Worm (Caenorhabditis elegans) whole organism, mixed stage, embryonic: ENCODE measurements around the gene pgph-2.

Source experiments
- M03D4.4 ChIP-seq: sonication (generic microtip); optimal IDR thresholded peaks from 2 replicates; lab custom pipeline; 2017; ENCODE audit warnings: mild to moderate bottlenecking, missing genetic modification characterization, missing compliant biosample characterization
- bed-3 ChIP-seq: fragments of 200-800 bp; sonication (Bioruptor generic); optimal IDR thresholded peaks from 3 replicates; lab custom pipeline; 2018; ENCODE audit warnings: mild to moderate bottlenecking, missing genetic modification characterization, moderate library complexity, missing compliant biosample characterization
- blmp-1 ChIP-seq: fragments of 150-350 bp; optimal IDR thresholded peaks from 2 replicates; lab custom pipeline; 2014; ENCODE audit warnings: missing biosample characterization, missing genetic modification characterization
- ceh-43 ChIP-seq: fragments of 200-800 bp; sonication (Bioruptor generic); optimal IDR thresholded peaks from 2 replicates; lab custom pipeline; 2018; ENCODE audit warnings: mild to moderate bottlenecking, missing genetic modification characterization, moderate library complexity, missing compliant biosample characterization
- ceh-83 ChIP-seq: fragments of 200-800 bp; sonication (Bioruptor generic); optimal IDR thresholded peaks from 2 replicates; lab custom pipeline; 2018; ENCODE audit warnings: mild to moderate bottlenecking, missing genetic modification characterization, missing compliant biosample characterization
- ces-1 ChIP-seq: fragments of 150-350 bp; optimal IDR thresholded peaks from 2 replicates; lab custom pipeline; 2014; ENCODE audit warnings: missing biosample characterization, missing genetic modification reagents, missing genetic modification characterization
- cnd-1 ChIP-seq: fragments of 200-800 bp; sonication (Bioruptor generic); optimal IDR thresholded peaks from 2 replicates; lab custom pipeline; 2018; ENCODE audit warnings: mild to moderate bottlenecking, missing genetic modification characterization, missing compliant biosample characterization
- elt-1 ChIP-seq: sonication (generic microtip); optimal IDR thresholded peaks from 2 replicates; lab custom pipeline; 2017; ENCODE audit warnings: missing genetic modification characterization, mild to moderate bottlenecking, missing compliant biosample characterization, antibody characterized with exemption, moderate library complexity, borderline replicate concordance; ENCODE audit not compliant: insufficient read depth
- elt-3 ChIP-seq: fragments of 150-350 bp; optimal IDR thresholded peaks from 2 replicates; lab custom pipeline; 2014; ENCODE audit warnings: missing biosample characterization, missing genetic modification characterization
- flh-1 ChIP-seq: fragments of 200-800 bp; sonication (Bioruptor generic); optimal IDR thresholded peaks from 2 replicates; lab custom pipeline; 2018; ENCODE audit warnings: mild to moderate bottlenecking, missing genetic modification characterization, moderate library complexity, missing compliant biosample characterization
- ham-2 ChIP-seq: fragments of 200-800 bp; sonication (Bioruptor generic); optimal IDR thresholded peaks from 2 replicates; lab custom pipeline; 2018; ENCODE audit warnings: mild to moderate bottlenecking, missing genetic modification characterization, missing compliant biosample characterization
- hlh-1 ChIP-seq: fragments of 150-350 bp; optimal IDR thresholded peaks from 2 replicates; lab custom pipeline; 2014; ENCODE audit warnings: missing biosample characterization, missing genetic modification reagents, missing genetic modification characterization
- lin-13 ChIP-seq: fragments of 150-350 bp; optimal IDR thresholded peaks from 2 replicates; lab custom pipeline; 2014; ENCODE audit warnings: missing biosample characterization, missing genetic modification characterization
- lin-32 ChIP-seq: fragments of 200-800 bp; sonication (Bioruptor generic); optimal IDR thresholded peaks from 2 replicates; lab custom pipeline; 2018; ENCODE audit warnings: mild to moderate bottlenecking, missing genetic modification characterization, missing compliant biosample characterization
- lsy-2 ChIP-seq: fragments of 150-350 bp; optimal IDR thresholded peaks from 2 replicates; lab custom pipeline; 2014; ENCODE audit warnings: missing biosample characterization, missing genetic modification characterization
- mab-5 ChIP-seq: fragments of 150-350 bp; optimal IDR thresholded peaks from 2 replicates; lab custom pipeline; 2014; ENCODE audit warnings: missing biosample characterization, missing genetic modification characterization
- mep-1 ChIP-seq: fragments of 150-350 bp; optimal IDR thresholded peaks from 2 replicates; lab custom pipeline; 2017; ENCODE audit warnings: missing biosample characterization, missing genetic modification reagents, missing genetic modification characterization, inconsistent platforms
- mls-2 ChIP-seq: sonication (generic microtip); optimal IDR thresholded peaks from 2 replicates; lab custom pipeline; 2016; ENCODE audit warnings: mild to moderate bottlenecking, missing genetic modification characterization, moderate library complexity, missing compliant biosample characterization
- nhr-12 ChIP-seq: fragments of 150-350 bp; optimal IDR thresholded peaks from 2 replicates; lab custom pipeline; 2014; ENCODE audit warnings: missing biosample characterization, missing genetic modification characterization
- nhr-2 ChIP-seq: fragments of 150-350 bp; optimal IDR thresholded peaks from 2 replicates; lab custom pipeline; 2014; ENCODE audit warnings: missing biosample characterization, missing genetic modification characterization
- nhr-237 ChIP-seq: fragments of 150-350 bp; optimal IDR thresholded peaks from 2 replicates; lab custom pipeline; 2014; ENCODE audit warnings: missing biosample characterization, missing genetic modification characterization
- nhr-28 ChIP-seq: fragments of 150-350 bp; optimal IDR thresholded peaks from 2 replicates; lab custom pipeline; 2014; ENCODE audit warnings: missing biosample characterization, missing genetic modification characterization
- nhr-76 ChIP-seq: sonication (generic microtip); optimal IDR thresholded peaks from 2 replicates; lab custom pipeline; 2017; ENCODE audit warnings: missing biosample characterization, missing genetic modification characterization
- sem-2 ChIP-seq: fragments of 200-800 bp; sonication (Bioruptor generic); optimal IDR thresholded peaks from 2 replicates; lab custom pipeline; 2018; ENCODE audit warnings: mild to moderate bottlenecking, missing genetic modification characterization, missing compliant biosample characterization
- snpc-4 ChIP-seq: fragments of 150-350 bp; optimal IDR thresholded peaks from 2 replicates; lab custom pipeline; 2014; ENCODE audit warnings: missing biosample characterization, missing genetic modification characterization
- sptf-1 ChIP-seq: sonication (generic microtip); optimal IDR thresholded peaks from 2 replicates; lab custom pipeline; 2017; ENCODE audit warnings: mild to moderate bottlenecking, missing genetic modification characterization, moderate library complexity, missing compliant biosample characterization
- unc-120 ChIP-seq: sonication (generic microtip); optimal IDR thresholded peaks from 2 replicates; lab custom pipeline; 2017; ENCODE audit warnings: missing genetic modification characterization, missing compliant biosample characterization; ENCODE audit not compliant: poor library complexity, severe bottlenecking
- unc-39 ChIP-seq: fragments of 150-350 bp; optimal IDR thresholded peaks from 2 replicates; lab custom pipeline; 2014; ENCODE audit warnings: missing biosample characterization, missing genetic modification characterization
- unc-62 ChIP-seq: fragments of 150-350 bp; optimal IDR thresholded peaks from 2 replicates; lab custom pipeline; 2014; ENCODE audit warnings: missing biosample characterization, missing genetic modification reagents, missing genetic modification characterization
- zip-8 ChIP-seq: fragments of 150-350 bp; optimal IDR thresholded peaks from 2 replicates; lab custom pipeline; 2014; ENCODE audit warnings: missing biosample characterization, missing genetic modification characterization
- ztf-11 ChIP-seq: fragments of 150-350 bp; optimal IDR thresholded peaks from 2 replicates; lab custom pipeline; 2014; ENCODE audit warnings: missing biosample characterization, missing genetic modification characterization

The pgph-2 gene

ce11 chrV:5765081-5765480, at the start of gene pgph-2:
TSS of gene pgph-2 (plus strand) at chrV:5765127.
- TF ChIP-seq snpc-4 (no peak), ham-2 (GFP tag; lab: Kevin White, UChicago) (no peak), elt-1 (tag; lab: Kevin White, UChicago) (no peak), unc-39 (no peak), mep-1 (tag; lab: Kevin White, UChicago) (no peak), unc-120 (tag; lab: Kevin White, UChicago) (no peak), sptf-1 (tag; lab: Kevin White, UChicago) (no peak), M03D4.4 (tag; lab: Kevin White, UChicago) (no peak), flh-1 (GFP tag; lab: Kevin White, UChicago) (no peak), lin-32 (GFP tag; lab: Kevin White, UChicago) (no peak), nhr-12 (tag; lab: Kevin White, UChicago) (no peak)

ce11 chrV:5716508-5716907, 48.4 kb upstream of the pgph-2 start, which contains the start of gene K09H11.9:
TSS of gene K09H11.9 (minus strand) at chrV:5716608.
- TF ChIP-seq ham-2 (GFP tag; lab: Kevin White, UChicago) (no peak), nhr-12 (tag; lab: Kevin White, UChicago) (no peak), ceh-43 (GFP tag; lab: Kevin White, UChicago) (no peak), mab-5 (no peak), unc-120 (tag; lab: Kevin White, UChicago) (no peak), ceh-83 (no peak), sptf-1 (tag; lab: Kevin White, UChicago) (no peak), bed-3 (GFP tag; lab: Kevin White, UChicago) (no peak), blmp-1 (no peak), nhr-237 (no peak), M03D4.4 (tag; lab: Kevin White, UChicago) (no peak), cnd-1 (no peak), sem-2 (GFP tag; lab: Kevin White, UChicago) (no peak), snpc-4 (no peak), ztf-11 (tag; lab: Kevin White, UChicago) (no peak), lin-13 (tag; lab: Kevin White, UChicago) (no peak), nhr-28 (tag; lab: Kevin White, UChicago) (no peak), lsy-2 (no peak), hlh-1 (tag; lab: Kevin White, UChicago) (no peak), nhr-76 (tag; lab: Kevin White, UChicago) (no peak)

- TF ChIP-seq zip-8 (tag; lab: Kevin White, UChicago) = no peak
- TF ChIP-seq blmp-1 = no peak
- TF ChIP-seq ztf-11 (tag; lab: Kevin White, UChicago) = no peak
- TF ChIP-seq M03D4.4 (tag; lab: Kevin White, UChicago) = no peak
- TF ChIP-seq flh-1 (GFP tag; lab: Kevin White, UChicago) = no peak
- no peak for TF ChIP-seq nhr-76 (tag; lab: Kevin White, UChicago)
- TF ChIP-seq ceh-43 (GFP tag; lab: Kevin White, UChicago) = no peak
- no peak for TF ChIP-seq bed-3 (GFP tag; lab: Kevin White, UChicago)
- TF ChIP-seq ces-1 (GFP tag; lab: Kevin White, UChicago) = no peak
- no peak for TF ChIP-seq mls-2 (tag; lab: Kevin White, UChicago)
- TF ChIP-seq lin-13 (tag; lab: Kevin White, UChicago) = no peak
- no peak for TF ChIP-seq snpc-4
- no peak for TF ChIP-seq unc-62 (GFP tag; lab: Kevin White, UChicago)
- TF ChIP-seq, all 35 proteins: peak for 0
These were observed 47.5 kb upstream of the pgph-2 start, which contains the start of gene rga-3 for ce11 chrV:5717237-5717935. TSS of gene rga-3 (plus strand) at chrV:5717885.

ce11 chrV:5722093-5722492, 42.8 kb upstream of the pgph-2 start:
- TF ChIP-seq mls-2 (tag; lab: Kevin White, UChicago) = no peak
- no peak for TF ChIP-seq sptf-1 (tag; lab: Kevin White, UChicago)
- no peak for TF ChIP-seq lsy-2
- TF ChIP-seq unc-62 (GFP tag; lab: Kevin White, UChicago) = no peak
- TF ChIP-seq hlh-1 (tag; lab: Kevin White, UChicago) = no peak
- no peak for TF ChIP-seq bed-3 (GFP tag; lab: Kevin White, UChicago)
- no peak for TF ChIP-seq unc-120 (tag; lab: Kevin White, UChicago)
- no peak for TF ChIP-seq nhr-2 (tag; lab: Kevin White, UChicago)
- TF ChIP-seq zip-8 (tag; lab: Kevin White, UChicago) = no peak
- no peak for TF ChIP-seq mep-1 (tag; lab: Kevin White, UChicago)
- TF ChIP-seq elt-3 (tag; lab: Kevin White, UChicago) = no peak
- TF ChIP-seq lin-32 (GFP tag; lab: Kevin White, UChicago) = no peak
- no peak for TF ChIP-seq ceh-43 (GFP tag; lab: Kevin White, UChicago)
- TF ChIP-seq cnd-1 = no peak
- no peak for TF ChIP-seq mab-5
